Worm (Caenorhabditis elegans): ENCODE results near the gene F59E12.1.

DNA sequence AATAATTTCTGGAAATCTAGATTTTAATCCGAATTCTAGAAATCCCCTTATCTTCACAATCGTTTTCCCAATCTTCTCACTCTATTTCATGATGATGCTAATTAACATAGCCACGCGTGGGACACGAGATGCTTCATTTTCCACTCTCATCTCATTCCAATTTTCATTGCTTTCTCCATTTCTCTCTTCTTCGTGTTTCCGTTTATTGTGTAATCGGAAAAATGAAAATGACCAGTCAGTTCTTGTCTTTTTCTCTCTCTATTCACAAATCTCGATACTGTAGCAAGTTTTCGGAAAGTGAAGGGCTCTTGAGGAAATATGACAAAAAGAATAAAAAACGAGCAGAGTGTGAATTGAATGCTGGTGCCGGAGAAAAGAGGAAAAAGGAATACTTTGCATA is 50.2 kb downstream of the F59E12.1 start:
- TF ChIP-seq elt-3 (tag; optimal IDR thresholded peaks at IDR 0.05) (no peak), pha-4 (tag; optimal IDR thresholded peaks at IDR 0.05) (no peak), ama-1 (optimal IDR thresholded peaks at IDR 0.05) (no peak), aly-2 (tag; optimal IDR thresholded peaks at IDR 0.05) (no peak), lin-15B (tag; optimal IDR thresholded peaks at IDR 0.05) (no peak), nhr-11 (tag; optimal IDR thresholded peaks at IDR 0.05) (no peak), ZK546.5 (tag; optimal IDR thresholded peaks at IDR 0.05) (no peak), unc-62 (GFP tag; optimal IDR thresholded peaks at IDR 0.05) (no peak), ceh-9 (tag; optimal IDR thresholded peaks at IDR 0.05) (no peak)

Measured in whole organism, L3 larva.